Fruit fly (Drosophila melanogaster): ENCODE measurements around the gene CG45487.
"Not testable (repeated sequence)": the region's sequence is repeated elsewhere in the genome, so short reads cannot be mapped to it uniquely, and the experiment has no call there.

The CG45487 gene

DNA sequence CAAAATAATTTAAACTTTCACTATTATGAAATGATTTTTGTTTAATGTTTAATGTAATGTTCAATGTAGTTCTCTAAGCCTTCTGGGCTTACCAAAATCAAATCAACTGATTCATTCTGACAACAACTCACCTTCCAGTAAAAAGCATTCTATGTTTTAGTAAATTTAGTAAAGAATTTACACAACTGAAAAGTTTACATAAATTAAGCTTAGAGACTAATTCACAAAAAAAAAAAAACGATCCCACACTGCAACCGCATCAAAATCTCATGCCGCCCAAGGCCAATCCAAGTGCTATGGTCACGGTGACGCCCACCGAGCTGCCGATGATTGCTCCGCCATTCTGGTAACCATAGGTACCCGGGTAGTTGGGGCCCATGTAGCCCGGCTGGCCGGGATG lies at the start of gene CG45487:
Gene CG45487 (minus strand): TSS at position 101 of the 400 bp plus-strand sequence.
- TF ChIP-seq psq (optimal IDR thresholded peaks at IDR 0.05); EcR (GFP tag; optimal IDR thresholded peaks at IDR 0.05); usp (GFP tag; optimal IDR thresholded peaks at IDR 0.05): not testable (repeated sequence)

DNA sequence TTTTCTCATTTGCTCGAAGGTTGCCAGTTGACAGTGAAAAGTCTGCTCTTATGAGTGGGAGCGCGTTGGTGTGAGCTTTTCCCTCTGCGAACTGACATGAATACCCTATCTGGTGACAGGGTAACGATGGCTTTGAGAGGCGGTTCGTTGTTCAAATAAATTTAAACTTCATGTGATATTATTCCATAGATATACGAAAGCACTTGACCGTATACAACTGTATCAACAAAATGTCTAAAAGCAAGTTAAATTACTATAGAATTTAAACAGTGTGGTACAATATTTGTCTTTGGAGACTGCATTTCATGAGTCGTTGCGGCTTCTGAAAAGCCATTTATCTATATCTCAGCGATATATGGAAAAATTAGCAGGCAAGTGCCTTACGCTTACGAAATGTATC lies 49.1 kb upstream of the CG45487 start:
- TF ChIP-seq Dll (optimal IDR thresholded peaks at IDR 0.05) (no peak), psq (optimal IDR thresholded peaks at IDR 0.05) (no peak), usp (GFP tag; optimal IDR thresholded peaks at IDR 0.05) (no peak), CG8478 (optimal IDR thresholded peaks at IDR 0.05) (no peak), pan (optimal IDR thresholded peaks at IDR 0.05) (no peak), EcR (GFP tag; optimal IDR thresholded peaks at IDR 0.05) (no peak)

DNA sequence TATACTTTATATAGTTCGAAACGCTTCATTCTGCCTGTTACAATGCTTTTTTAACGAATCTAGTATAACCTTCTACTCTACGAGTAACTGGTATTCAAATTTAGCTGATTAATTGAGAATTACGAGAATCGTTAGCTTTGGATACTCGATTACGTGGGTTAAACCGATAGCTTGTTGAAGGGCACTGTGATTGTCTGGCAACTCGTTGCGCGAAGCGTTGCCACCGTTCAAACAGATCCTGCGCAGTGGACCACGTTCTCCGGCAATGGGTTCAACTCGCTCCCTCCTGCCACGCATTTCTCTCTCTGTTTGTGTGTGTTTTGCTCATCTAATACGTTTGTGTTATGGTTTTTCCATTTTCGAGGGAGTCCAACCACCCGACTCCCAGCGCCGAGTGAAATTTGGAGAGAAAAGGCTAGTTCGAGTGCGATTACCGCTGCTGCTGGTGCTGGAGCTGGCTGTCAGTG lies 45.8 kb upstream of the CG45487 start, which contains the start of gene Nep3:
Gene Nep3 (plus strand): TSS at position 417 of the 467 bp plus-strand sequence.
- TF ChIP-seq usp (GFP tag; optimal IDR thresholded peaks at IDR 0.05) (no peak), CG8478 (optimal IDR thresholded peaks at IDR 0.05) (no peak), psq (optimal IDR thresholded peaks at IDR 0.05) (no peak), EcR (GFP tag; optimal IDR thresholded peaks at IDR 0.05) (no peak), Dll (optimal IDR thresholded peaks at IDR 0.05) (no peak), pan (optimal IDR thresholded peaks at IDR 0.05) (no peak)

DNA sequence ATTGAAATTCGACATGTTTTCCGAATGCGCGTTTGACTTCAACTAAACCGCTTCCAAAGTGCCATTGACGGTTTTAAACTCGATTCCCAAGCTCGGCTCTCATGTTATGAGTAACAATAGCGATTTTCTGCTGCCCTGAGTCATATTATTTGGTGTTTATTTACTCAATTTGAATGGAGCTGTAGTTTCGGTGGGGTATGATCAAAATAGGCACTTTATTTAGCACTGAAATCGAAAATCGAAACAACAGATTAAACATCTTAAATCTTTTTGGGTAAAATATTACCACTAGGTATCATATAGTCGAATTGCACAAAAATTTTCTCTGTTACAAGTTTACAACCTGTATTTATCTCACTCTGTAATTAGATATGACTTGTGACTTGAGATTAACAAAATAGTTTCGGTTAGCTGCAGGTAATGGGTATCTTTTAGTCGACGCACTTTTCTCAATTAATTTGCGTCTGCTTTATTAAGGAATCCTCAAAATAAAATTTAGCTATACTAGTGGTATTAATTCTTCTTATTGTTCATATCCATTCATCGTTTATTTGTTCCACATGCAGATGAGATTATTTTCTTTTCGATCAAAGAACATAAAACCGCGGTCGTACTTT lies 44.4 kb upstream of the CG45487 start, which contains the start of gene CG12655:
Gene CG12655 (minus strand): TSS at position 51 of the 617 bp plus-strand sequence.
- TF ChIP-seq psq (optimal IDR thresholded peaks at IDR 0.05) (no peak), CG8478 (optimal IDR thresholded peaks at IDR 0.05) (no peak), pan (optimal IDR thresholded peaks at IDR 0.05) (no peak), usp (GFP tag; optimal IDR thresholded peaks at IDR 0.05) (no peak), Dll (optimal IDR thresholded peaks at IDR 0.05) (no peak)

DNA sequence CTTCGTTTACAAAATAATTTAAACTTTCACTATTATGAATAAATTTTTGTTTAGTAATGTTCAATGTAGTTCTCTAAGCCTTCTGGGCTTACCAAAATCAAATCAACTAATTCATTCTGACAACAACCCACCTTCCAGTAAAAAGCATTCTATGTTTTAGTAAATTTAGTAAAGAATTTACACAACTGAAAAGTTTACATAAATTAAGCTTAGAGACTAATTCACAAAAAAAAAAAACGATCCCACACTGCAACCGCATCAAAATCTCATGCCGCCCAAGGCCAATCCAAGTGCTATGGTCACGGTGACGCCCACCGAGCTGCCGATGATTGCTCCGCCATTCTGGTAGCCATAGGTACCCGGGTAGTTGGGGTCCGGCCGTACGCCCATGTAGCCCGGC lies 43.2 kb upstream of the CG45487 start, which contains the start of gene CG43784:
Gene CG43784 (minus strand): TSS at position 101 of the 400 bp plus-strand sequence.
- TF ChIP-seq psq, pan, Dll (optimal IDR thresholded peaks at IDR 0.05): not testable (repeated sequence)

DNA sequence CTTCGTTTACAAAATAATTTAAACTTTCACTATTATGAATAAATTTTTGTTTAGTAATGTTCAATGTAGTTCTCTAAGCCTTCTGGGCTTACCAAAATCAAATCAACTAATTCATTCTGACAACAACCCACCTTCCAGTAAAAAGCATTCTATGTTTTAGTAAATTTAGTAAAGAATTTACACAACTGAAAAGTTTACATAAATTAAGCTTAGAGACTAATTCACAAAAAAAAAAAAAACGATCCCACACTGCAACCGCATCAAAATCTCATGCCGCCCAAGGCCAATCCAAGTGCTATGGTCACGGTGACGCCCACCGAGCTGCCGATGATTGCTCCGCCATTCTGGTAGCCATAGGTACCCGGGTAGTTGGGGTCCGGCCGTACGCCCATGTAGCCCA lies 38.4 kb upstream of the CG45487 start, which contains the start of gene CG45494:
Gene CG45494 (minus strand): TSS at position 101 of the 400 bp plus-strand sequence.
- TF ChIP-seq EcR (GFP tag; optimal IDR thresholded peaks at IDR 0.05); usp (GFP tag; optimal IDR thresholded peaks at IDR 0.05); CG8478 (optimal IDR thresholded peaks at IDR 0.05): not testable (repeated sequence)

DNA sequence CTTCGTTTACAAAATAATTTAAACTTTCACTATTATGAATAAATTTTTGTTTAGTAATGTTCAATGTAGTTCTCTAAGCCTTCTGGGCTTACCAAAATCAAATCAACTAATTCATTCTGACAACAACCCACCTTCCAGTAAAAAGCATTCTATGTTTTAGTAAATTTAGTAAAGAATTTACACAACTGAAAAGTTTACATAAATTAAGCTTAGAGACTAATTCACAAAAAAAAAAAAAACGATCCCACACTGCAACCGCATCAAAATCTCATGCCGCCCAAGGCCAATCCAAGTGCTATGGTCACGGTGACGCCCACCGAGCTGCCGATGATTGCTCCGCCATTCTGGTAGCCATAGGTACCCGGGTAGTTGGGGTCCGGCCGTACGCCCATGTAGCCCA lies 33.7 kb upstream of the CG45487 start, which contains the start of gene CG45493:
Gene CG45493 (minus strand): TSS at position 101 of the 400 bp plus-strand sequence.
- not testable (repeated sequence) for TF ChIP-seq psq (optimal IDR thresholded peaks at IDR 0.05); EcR (GFP tag; optimal IDR thresholded peaks at IDR 0.05); pan (optimal IDR thresholded peaks at IDR 0.05)

DNA sequence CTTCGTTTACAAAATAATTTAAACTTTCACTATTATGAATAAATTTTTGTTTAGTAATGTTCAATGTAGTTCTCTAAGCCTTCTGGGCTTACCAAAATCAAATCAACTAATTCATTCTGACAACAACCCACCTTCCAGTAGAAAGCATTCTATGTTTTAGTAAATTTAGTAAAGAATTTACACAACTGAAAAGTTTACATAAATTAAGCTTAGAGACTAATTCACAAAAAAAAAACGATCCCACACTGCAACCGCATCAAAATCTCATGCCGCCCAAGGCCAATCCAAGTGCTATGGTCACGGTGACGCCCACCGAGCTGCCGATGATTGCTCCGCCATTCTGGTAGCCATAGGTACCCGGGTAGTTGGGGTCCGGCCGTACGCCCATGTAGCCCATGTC lies 29.0 kb upstream of the CG45487 start, which contains the start of gene CG45492:
Gene CG45492 (minus strand): TSS at position 101 of the 400 bp plus-strand sequence.
- TF ChIP-seq CG8478 (optimal IDR thresholded peaks at IDR 0.05); EcR (GFP tag; optimal IDR thresholded peaks at IDR 0.05); pan (optimal IDR thresholded peaks at IDR 0.05): not testable (repeated sequence)

DNA sequence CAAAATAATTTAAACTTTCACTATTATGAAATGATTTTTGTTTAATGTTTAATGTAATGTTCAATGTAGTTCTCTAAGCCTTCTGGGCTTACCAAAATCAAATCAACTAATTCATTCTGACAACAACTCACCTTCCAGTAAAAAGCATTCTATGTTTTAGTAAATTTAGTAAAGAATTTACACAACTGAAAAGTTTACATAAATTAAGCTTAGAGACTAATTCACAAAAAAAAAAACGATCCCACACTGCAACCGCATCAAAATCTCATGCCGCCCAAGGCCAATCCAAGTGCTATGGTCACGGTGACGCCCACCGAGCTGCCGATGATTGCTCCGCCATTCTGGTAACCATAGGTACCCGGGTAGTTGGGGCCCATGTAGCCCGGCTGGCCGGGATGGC lies 23.8 kb upstream of the CG45487 start, which contains the start of gene CG45491:
Gene CG45491 (minus strand): TSS at position 101 of the 400 bp plus-strand sequence.
- not testable (repeated sequence) for TF ChIP-seq Dll (optimal IDR thresholded peaks at IDR 0.05); usp (GFP tag; optimal IDR thresholded peaks at IDR 0.05); pan (optimal IDR thresholded peaks at IDR 0.05)

DNA sequence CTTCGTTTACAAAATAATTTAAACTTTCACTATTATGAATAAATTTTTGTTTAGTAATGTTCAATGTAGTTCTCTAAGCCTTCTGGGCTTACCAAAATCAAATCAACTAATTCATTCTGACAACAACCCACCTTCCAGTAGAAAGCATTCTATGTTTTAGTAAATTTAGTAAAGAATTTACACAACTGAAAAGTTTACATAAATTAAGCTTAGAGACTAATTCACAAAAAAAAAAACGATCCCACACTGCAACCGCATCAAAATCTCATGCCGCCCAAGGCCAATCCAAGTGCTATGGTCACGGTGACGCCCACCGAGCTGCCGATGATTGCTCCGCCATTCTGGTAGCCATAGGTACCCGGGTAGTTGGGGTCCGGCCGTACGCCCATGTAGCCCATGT lies 19.1 kb upstream of the CG45487 start, which contains the start of gene CG45490:
Gene CG45490 (minus strand): TSS at position 101 of the 400 bp plus-strand sequence.
- TF ChIP-seq pan (optimal IDR thresholded peaks at IDR 0.05); EcR (GFP tag; optimal IDR thresholded peaks at IDR 0.05); usp (GFP tag; optimal IDR thresholded peaks at IDR 0.05): not testable (repeated sequence)

DNA sequence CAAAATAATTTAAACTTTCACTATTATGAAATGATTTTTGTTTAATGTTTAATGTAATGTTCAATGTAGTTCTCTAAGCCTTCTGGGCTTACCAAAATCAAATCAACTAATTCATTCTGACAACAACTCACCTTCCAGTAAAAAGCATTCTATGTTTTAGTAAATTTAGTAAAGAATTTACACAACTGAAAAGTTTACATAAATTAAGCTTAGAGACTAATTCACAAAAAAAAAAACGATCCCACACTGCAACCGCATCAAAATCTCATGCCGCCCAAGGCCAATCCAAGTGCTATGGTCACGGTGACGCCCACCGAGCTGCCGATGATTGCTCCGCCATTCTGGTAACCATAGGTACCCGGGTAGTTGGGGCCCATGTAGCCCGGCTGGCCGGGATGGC lies 14.0 kb upstream of the CG45487 start, which contains the start of gene CG45489:
Gene CG45489 (minus strand): TSS at position 101 of the 400 bp plus-strand sequence.
- TF ChIP-seq CG8478 (optimal IDR thresholded peaks at IDR 0.05); EcR (GFP tag; optimal IDR thresholded peaks at IDR 0.05); pan (optimal IDR thresholded peaks at IDR 0.05): not testable (repeated sequence)

DNA sequence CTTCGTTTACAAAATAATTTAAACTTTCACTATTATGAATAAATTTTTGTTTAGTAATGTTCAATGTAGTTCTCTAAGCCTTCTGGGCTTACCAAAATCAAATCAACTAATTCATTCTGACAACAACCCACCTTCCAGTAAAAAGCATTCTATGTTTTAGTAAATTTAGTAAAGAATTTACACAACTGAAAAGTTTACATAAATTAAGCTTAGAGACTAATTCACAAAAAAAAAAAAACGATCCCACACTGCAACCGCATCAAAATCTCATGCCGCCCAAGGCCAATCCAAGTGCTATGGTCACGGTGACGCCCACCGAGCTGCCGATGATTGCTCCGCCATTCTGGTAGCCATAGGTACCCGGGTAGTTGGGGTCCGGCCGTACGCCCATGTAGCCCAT lies 5.3 kb upstream of the CG45487 start, which contains the start of gene CG45488:
Gene CG45488 (minus strand): TSS at position 101 of the 400 bp plus-strand sequence.
- TF ChIP-seq CG8478, Dll, pan (optimal IDR thresholded peaks at IDR 0.05): not testable (repeated sequence)

DNA sequence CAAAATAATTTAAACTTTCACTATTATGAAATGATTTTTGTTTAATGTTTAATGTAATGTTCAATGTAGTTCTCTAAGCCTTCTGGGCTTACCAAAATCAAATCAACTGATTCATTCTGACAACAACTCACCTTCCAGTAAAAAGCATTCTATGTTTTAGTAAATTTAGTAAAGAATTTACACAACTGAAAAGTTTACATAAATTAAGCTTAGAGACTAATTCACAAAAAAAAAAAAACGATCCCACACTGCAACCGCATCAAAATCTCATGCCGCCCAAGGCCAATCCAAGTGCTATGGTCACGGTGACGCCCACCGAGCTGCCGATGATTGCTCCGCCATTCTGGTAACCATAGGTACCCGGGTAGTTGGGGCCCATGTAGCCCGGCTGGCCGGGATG lies 5.1 kb downstream of the CG45487 start, which contains the start of gene CG45486:
Gene CG45486 (minus strand): TSS at position 101 of the 400 bp plus-strand sequence.
- not testable (repeated sequence) for TF ChIP-seq Dll, pan, CG8478 (optimal IDR thresholded peaks at IDR 0.05)
